Worm (Caenorhabditis elegans) whole organism, late embryonic: Measurements from ENCODE around the gene nlp-1.

ENCODE experiments used
- C08G9.2 ChIP-seq: sonication (generic microtip); optimal IDR thresholded peaks from 2 replicates; lab custom pipeline; 2016; ENCODE audit warnings: mild to moderate bottlenecking, missing genetic modification characterization, moderate library complexity, missing compliant biosample characterization
- C38D4.7 ChIP-seq: fragments of 200-800 bp; sonication (Bioruptor generic); optimal IDR thresholded peaks from 2 replicates; lab custom pipeline; 2018; ENCODE audit warnings: mild to moderate bottlenecking, missing genetic modification characterization, moderate library complexity, missing compliant biosample characterization
- K02D7.2 ChIP-seq: sonication (generic microtip); optimal IDR thresholded peaks from 2 replicates; lab custom pipeline; 2017; ENCODE audit warnings: mild to moderate bottlenecking, missing genetic modification characterization, missing compliant biosample characterization
- ahr-1 ChIP-seq: sonication (generic microtip); optimal IDR thresholded peaks from 2 replicates; lab custom pipeline; 2016; ENCODE audit warnings: missing genetic modification characterization, missing compliant biosample characterization
- ama-1 ChIP-seq: fragments of 150-350 bp; optimal IDR thresholded peaks from 2 replicates; lab custom pipeline; 2014
- ceh-19 ChIP-seq: fragments of 200-800 bp; sonication (Bioruptor generic); optimal IDR thresholded peaks from 2 replicates; lab custom pipeline; 2018; ENCODE audit warnings: mild to moderate bottlenecking, missing genetic modification characterization, missing compliant biosample characterization
- ceh-2 ChIP-seq: sonication (generic microtip); optimal IDR thresholded peaks from 2 replicates; lab custom pipeline; 2016; ENCODE audit warnings: missing genotype, missing genetic modification characterization, missing compliant biosample characterization
- ceh-24 ChIP-seq: sonication (generic microtip); optimal IDR thresholded peaks from 2 replicates; lab custom pipeline; 2016; ENCODE audit warnings: mild to moderate bottlenecking, missing genetic modification characterization, missing compliant biosample characterization
- ceh-30 ChIP-seq: fragments of 150-350 bp; optimal IDR thresholded peaks from 2 replicates; lab custom pipeline; 2014; ENCODE audit warnings: missing biosample characterization, missing genetic modification characterization
- ceh-31 ChIP-seq: sonication (generic microtip); optimal IDR thresholded peaks from 2 replicates; lab custom pipeline; 2016; ENCODE audit warnings: missing genetic modification characterization, missing compliant biosample characterization
- ceh-6 ChIP-seq: fragments of 200-800 bp; sonication (Bioruptor generic); optimal IDR thresholded peaks from 2 replicates; lab custom pipeline; 2018; ENCODE audit warnings: mild to moderate bottlenecking, missing genetic modification characterization, missing compliant biosample characterization
- ceh-9 ChIP-seq: sonication (generic microtip); optimal IDR thresholded peaks from 2 replicates; lab custom pipeline; 2016; ENCODE audit warnings: mild to moderate bottlenecking, missing genetic modification characterization, inconsistent platforms, missing compliant biosample characterization
- che-1 ChIP-seq: sonication (generic microtip); optimal IDR thresholded peaks from 2 replicates; lab custom pipeline; 2016; ENCODE audit warnings: mild to moderate bottlenecking, missing genetic modification characterization, missing compliant biosample characterization
- elt-2 ChIP-seq: sonication (generic microtip); optimal IDR thresholded peaks from 2 replicates; lab custom pipeline; 2016; ENCODE audit warnings: missing genetic modification reagents, missing genetic modification characterization, missing compliant biosample characterization
- fax-1 ChIP-seq: sonication (generic microtip); optimal IDR thresholded peaks from 2 replicates; lab custom pipeline; 2016; ENCODE audit warnings: missing genotype, missing genetic modification characterization, missing compliant biosample characterization
- fkh-6 ChIP-seq: sonication (generic microtip); optimal IDR thresholded peaks from 2 replicates; lab custom pipeline; 2016; ENCODE audit warnings: missing genetic modification characterization, missing compliant biosample characterization
- hlh-15 ChIP-seq: sonication (generic microtip); optimal IDR thresholded peaks from 2 replicates; lab custom pipeline; 2016; ENCODE audit warnings: missing genetic modification characterization, missing compliant biosample characterization
- hlh-30 ChIP-seq: sonication (generic microtip); optimal IDR thresholded peaks from 2 replicates; lab custom pipeline; 2017; ENCODE audit warnings: antibody characterized with exemption, missing genetic modification characterization, missing compliant biosample characterization; ENCODE audit not compliant: insufficient read depth
- lim-6 ChIP-seq: sonication (generic microtip); optimal IDR thresholded peaks from 2 replicates; lab custom pipeline; 2016; ENCODE audit warnings: missing genetic modification characterization, missing compliant biosample characterization
- madf-2 ChIP-seq: sonication (generic microtip); optimal IDR thresholded peaks from 2 replicates; lab custom pipeline; 2017; ENCODE audit warnings: missing genetic modification characterization, missing compliant biosample characterization
- mec-3 ChIP-seq: sonication (generic microtip); optimal IDR thresholded peaks from 2 replicates; lab custom pipeline; 2016; ENCODE audit warnings: borderline replicate concordance, missing genetic modification characterization, missing compliant biosample characterization
- nfya-1 ChIP-seq: sonication (generic microtip); optimal IDR thresholded peaks from 2 replicates; lab custom pipeline; 2017; ENCODE audit warnings: missing genetic modification characterization, mild to moderate bottlenecking, missing compliant biosample characterization, antibody characterized with exemption, moderate library complexity
- npax-4 ChIP-seq: sonication (generic microtip); optimal IDR thresholded peaks from 2 replicates; lab custom pipeline; 2016; ENCODE audit warnings: missing genetic modification characterization, missing compliant biosample characterization
- pax-1 ChIP-seq: fragments of 150-350 bp; optimal IDR thresholded peaks from 2 replicates; lab custom pipeline; 2014; ENCODE audit warnings: missing biosample characterization, missing genetic modification characterization
- ref-2 ChIP-seq: sonication (generic microtip); optimal IDR thresholded peaks from 2 replicates; lab custom pipeline; 2016; ENCODE audit warnings: missing genetic modification characterization, missing compliant biosample characterization
- rnt-1 ChIP-seq: sonication (generic microtip); optimal IDR thresholded peaks from 2 replicates; lab custom pipeline; 2016; ENCODE audit warnings: missing genetic modification characterization, missing compliant biosample characterization
- sdc-2 ChIP-seq: sonication (generic microtip); optimal IDR thresholded peaks from 2 replicates; lab custom pipeline; 2016; ENCODE audit warnings: missing genotype, missing genetic modification characterization, missing compliant biosample characterization
- sox-2 ChIP-seq: fragments of 200-800 bp; sonication (Bioruptor generic); IDR thresholded peaks from 2 replicates; pipeline ENCODE4 v1.3.6; 2022; ENCODE audit warnings: missing genetic modification reagents, missing genetic modification characterization, missing compliant biosample characterization
- tbx-2 ChIP-seq: sonication (generic microtip); optimal IDR thresholded peaks from 2 replicates; lab custom pipeline; 2016; ENCODE audit warnings: missing genetic modification characterization, missing compliant biosample characterization
- unc-3 ChIP-seq, 2 experiments: fragments of 200-800 bp in 1 of 2; sonication (Bioruptor generic) in 1 of 2; sonication (generic microtip) in 1 of 2; conservative IDR thresholded peaks in 1 of 2; optimal IDR thresholded peaks in 1 of 2; 2 replicates each; pipeline versions ENCODE4 v1.3.6 to Lab custom; 2016 to 2022; ENCODE audit warnings: missing compliant biosample characterization in 2 of 2, missing genetic modification characterization in 2 of 2, missing genetic modification reagents in 1 of 2
- unc-42 ChIP-seq: sonication (generic microtip); optimal IDR thresholded peaks from 2 replicates; lab custom pipeline; 2016; ENCODE audit warnings: missing genotype, missing genetic modification characterization, missing compliant biosample characterization
- unc-55 ChIP-seq: sonication (generic microtip); optimal IDR thresholded peaks from 2 replicates; lab custom pipeline; 2017; ENCODE audit warnings: missing biosample characterization, missing genetic modification reagents, missing genetic modification characterization
- unc-86 ChIP-seq: sonication (generic microtip); optimal IDR thresholded peaks from 2 replicates; lab custom pipeline; 2016; ENCODE audit warnings: missing genetic modification characterization, missing compliant biosample characterization
- zip-5 ChIP-seq: sonication (generic microtip); optimal IDR thresholded peaks from 2 replicates; lab custom pipeline; 2016; ENCODE audit warnings: missing genetic modification characterization, missing compliant biosample characterization

The nlp-1 gene

ce11 chrX:3727274-3727673 lies at the start of gene nlp-1:
TSS of gene nlp-1 (plus strand) at chrX:3727574.
- TF ChIP-seq ama-1 (no peak), zip-5 (tag; lab: Kevin White, UChicago) (no peak), mec-3 (tag; lab: Kevin White, UChicago) (no peak), che-1 (tag; lab: Kevin White, UChicago) (no peak), madf-2 (no peak)

ce11 chrX:3678507-3679175 lies 48.7 kb upstream of the nlp-1 start, which contains the start of gene tag-52:
TSS of gene tag-52 (minus strand) at chrX:3678557.
- TF ChIP-seq C38D4.7 (GFP tag; lab: Kevin White, UChicago), result peak; percentile 17
- TF ChIP-seq tbx-2 (tag; lab: Kevin White, UChicago), result peak; percentile 33
- peak; percentile 20 for TF ChIP-seq ceh-31
- no peak for TF ChIP-seq nfya-1 (tag; lab: Kevin White, UChicago)
- no peak for TF ChIP-seq ceh-9 (tag; lab: Kevin White, UChicago)
- peak; percentile 40 for TF ChIP-seq elt-2 (tag; lab: Kevin White, UChicago)
- peak; percentile 79 for TF ChIP-seq ceh-19 (GFP tag; lab: Kevin White, UChicago)
- TF ChIP-seq hlh-30 (tag; lab: Kevin White, UChicago), result peak; percentile 39
- no peak for TF ChIP-seq unc-55 (GFP tag; lab: Kevin White, UChicago)
- no peak for TF ChIP-seq C08G9.2 (tag; lab: Kevin White, UChicago)
- TF ChIP-seq ceh-2 (tag; lab: Kevin White, UChicago), result no peak
- no peak for TF ChIP-seq lim-6
- TF ChIP-seq ama-1, result no peak
- peak; percentile 13 for TF ChIP-seq sdc-2
- no peak for TF ChIP-seq unc-3 (GFP tag; conservative IDR thresholded peaks at IDR 0.05; lab: Robert Waterston, UW)
- no peak for TF ChIP-seq unc-3 (tag; optimal IDR thresholded peaks at IDR 0.05; lab: Kevin White, UChicago)

DNA sequence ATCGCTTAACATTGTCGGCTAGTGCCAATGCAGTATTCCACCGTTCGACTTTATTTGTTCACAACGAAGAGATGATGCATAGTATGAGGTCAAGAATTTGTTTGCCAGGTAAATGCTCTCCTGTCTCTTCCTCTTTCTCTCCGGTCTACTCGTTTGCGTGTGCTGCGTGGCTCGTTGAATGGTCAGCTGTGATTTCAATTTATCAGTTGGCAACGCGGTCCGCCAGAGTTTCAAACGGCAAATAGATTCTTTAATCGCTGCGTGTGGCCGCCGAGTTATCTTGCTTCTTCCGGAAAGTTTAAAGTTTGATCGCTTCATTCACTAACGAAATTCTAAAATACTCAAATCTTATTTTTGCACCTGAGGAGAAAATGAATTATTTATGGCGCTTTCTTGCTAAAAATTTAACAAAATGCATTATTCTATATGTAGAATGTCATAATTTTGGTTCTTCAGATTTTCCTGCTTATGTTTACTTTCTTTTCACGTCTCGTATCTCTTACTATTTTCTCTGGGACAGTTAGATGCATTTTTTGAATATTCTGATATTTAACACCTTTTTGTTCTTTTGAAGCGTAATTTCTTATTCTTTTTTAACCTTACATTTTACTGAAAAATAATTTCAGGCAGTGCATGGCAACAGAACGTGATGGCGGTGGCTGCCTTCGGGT lies 46.7 kb upstream of the nlp-1 start, which contains the start of gene tsp-17:
TSS of gene tsp-17 (plus strand) at position 621 of the 671 bp plus-strand sequence.
- TF ChIP-seq rnt-1 (tag; lab: Kevin White, UChicago), result no peak
- TF ChIP-seq unc-55 (GFP tag; lab: Kevin White, UChicago), result peak; percentile 17
- TF ChIP-seq elt-2 (tag; lab: Kevin White, UChicago), result peak; percentile 23
- no peak for TF ChIP-seq K02D7.2 (tag; lab: Kevin White, UChicago)
- TF ChIP-seq ceh-24 (tag; lab: Kevin White, UChicago), result no peak
- TF ChIP-seq fax-1 (tag; lab: Kevin White, UChicago), result no peak
- no peak for TF ChIP-seq ceh-30

ce11 chrX:3683060-3683459 lies 44.3 kb upstream of the nlp-1 start:
- TF ChIP-seq unc-3 (GFP tag; conservative IDR thresholded peaks at IDR 0.05; lab: Robert Waterston, UW) (no peak), unc-3 (tag; optimal IDR thresholded peaks at IDR 0.05; lab: Kevin White, UChicago) (no peak), fkh-6 (no peak), C08G9.2 (tag; lab: Kevin White, UChicago) (no peak), sox-2 (GFP tag; lab: Robert Waterston, UW) (no peak), hlh-15 (tag; lab: Kevin White, UChicago) (no peak), unc-55 (GFP tag; lab: Kevin White, UChicago) (peak; percentile 77)

DNA sequence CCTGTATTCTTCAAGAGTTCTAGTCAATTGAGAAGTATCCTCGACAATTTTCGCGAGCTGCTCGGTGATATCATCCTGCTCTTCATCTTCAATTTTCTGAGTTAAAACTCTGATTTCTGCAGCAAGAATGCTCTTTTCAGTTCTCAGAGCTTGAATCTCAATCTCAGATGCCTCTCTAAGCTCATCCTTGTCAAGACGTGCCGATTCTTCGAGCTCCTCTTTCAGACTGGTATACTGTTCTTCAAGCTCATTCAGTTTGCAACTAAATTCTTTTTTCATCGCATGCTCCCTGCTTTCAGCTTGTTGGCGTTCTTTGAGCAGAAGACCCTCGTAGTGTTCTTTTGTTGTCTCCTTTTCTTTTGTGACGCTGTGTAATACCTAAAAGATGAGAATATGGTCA lies 41.0 kb upstream of the nlp-1 start:
- TF ChIP-seq ref-2 (no peak), ceh-30 (no peak), ahr-1 (tag; lab: Kevin White, UChicago) (no peak), ceh-6 (GFP tag; lab: Kevin White, UChicago) (no peak), unc-42 (tag; lab: Kevin White, UChicago) (no peak), pax-1 (tag; lab: Kevin White, UChicago) (no peak), unc-86 (tag; lab: Kevin White, UChicago) (no peak), C08G9.2 (tag; lab: Kevin White, UChicago) (no peak), npax-4 (no peak), sdc-2 (no peak)
